In the genomic region with DNA sequence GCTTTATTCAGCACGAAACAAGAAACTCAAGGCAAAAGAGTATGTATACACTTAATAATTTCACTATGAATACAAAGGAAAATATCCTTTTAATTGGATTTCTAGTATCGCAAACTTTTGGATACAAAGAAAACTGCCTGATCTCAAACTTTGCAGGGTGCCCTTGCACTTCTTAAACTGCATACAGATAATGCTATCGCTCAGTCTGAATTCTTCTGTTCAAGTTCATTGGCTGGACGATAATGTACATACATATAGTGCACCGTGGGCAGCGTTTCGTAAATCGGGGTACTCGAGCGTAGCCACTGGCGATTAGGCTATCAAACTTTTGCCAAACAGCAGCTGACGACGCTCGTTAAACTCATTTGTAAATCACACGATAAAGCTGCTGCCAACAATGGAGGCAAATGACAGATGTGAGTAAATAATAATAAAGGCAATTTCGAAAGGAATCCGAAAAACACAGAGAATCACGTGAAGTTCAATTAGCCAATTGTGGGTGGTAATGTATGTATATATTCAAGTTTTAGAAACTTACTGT, we compare ENCODE assay signal across 5 fruit fly cellular contexts.
TF ChIP-seq lines count a peak whose summit lies in the region.

No protein-coding gene starts in this region.

- TF ChIP-seq CTCF in whole organism, embryonic (GFP tag; optimal IDR thresholded peaks at IDR 0.05; lab: Kevin White, UChicago), result no peak

TF ChIP-seq in whole organism, adult, 20 proteins besides CTCF, POLR2A, EP300 and RAD21:
- TF ChIP-seq cic (GFP tag; optimal IDR thresholded peaks at IDR 0.05; lab: Kevin White, UChicago), result peak; percentile 64
- TF ChIP-seq CG12768 (GFP tag; optimal IDR thresholded peaks at IDR 0.05; lab: Kevin White, UChicago), result peak; percentile 32
- no peak for TF ChIP-seq cnc (optimal IDR thresholded peaks at IDR 0.05; lab: Kevin White, UChicago)

TF ChIP-seq in whole organism, embryonic, 481 proteins besides CTCF, POLR2A, EP300 and RAD21:
- peak; percentile 57 for TF ChIP-seq exex (tag; optimal IDR thresholded peaks at IDR 0.05; lab: Kevin White, UChicago)
- TF ChIP-seq Neu2 (GFP tag; optimal IDR thresholded peaks at IDR 0.05; lab: Kevin White, UChicago; ENCODE audit: borderline replicate concordance), result no peak
- peak; percentile 4 for TF ChIP-seq sd (tag; optimal IDR thresholded peaks at IDR 0.05; lab: Kevin White, UChicago)
- TF ChIP-seq MBD-R2 (GFP tag; IDR thresholded peaks at IDR 0.05; lab: Robert Waterston, UW), result 0 out of 2 replicates have a peak, but pooled peaks have one; percentile 8
- TF ChIP-seq chinmo (GFP tag; IDR thresholded peaks at IDR 0.05; lab: Robert Waterston, UW; ENCODE audit: partially characterized antibody), result 0 out of 4 replicates have a peak, but pooled peaks have one; percentile 66

TF ChIP-seq in whole organism, prepupa, 60 proteins besides CTCF, POLR2A, EP300 and RAD21:
- TF ChIP-seq vri (GFP tag; optimal IDR thresholded peaks at IDR 0.05; lab: Kevin White, UChicago) (peak; percentile 7), svp (GFP tag; lab: Kevin White, UChicago) (peak; percentile 72), acj6 (GFP tag; optimal IDR thresholded peaks at IDR 0.05; lab: Kevin White, UChicago) (no peak), dac (GFP tag; optimal IDR thresholded peaks at IDR 0.05; lab: Kevin White, UChicago) (no peak), Sox14 (GFP tag; optimal IDR thresholded peaks at IDR 0.05; lab: Kevin White, UChicago) (peak; percentile 11), spab (GFP tag; optimal IDR thresholded peaks at IDR 0.05; lab: Kevin White, UChicago) (no peak), CG15336 (GFP tag; IDR thresholded peaks at IDR 0.05; lab: Robert Waterston, UW) (no peak), OdsH (GFP tag; optimal IDR thresholded peaks at IDR 0.05; lab: Kevin White, UChicago) (no peak)

TF ChIP-seq in whole organism, pupa, 21 proteins besides CTCF, POLR2A, EP300 and RAD21:
- TF ChIP-seq CG10348 (GFP tag; IDR thresholded peaks at IDR 0.05; lab: Robert Waterston, UW) (no peak), EcR (GFP tag; optimal IDR thresholded peaks at IDR 0.05; lab: Kevin White, UChicago) (peak; percentile 51)

TF ChIP-seq in whole organism, wandering third instar larva, 38 proteins besides CTCF, POLR2A, EP300 and RAD21:
- no peak for TF ChIP-seq Jra (GFP tag; optimal IDR thresholded peaks at IDR 0.05; lab: Kevin White, UChicago)
- no peak for TF ChIP-seq ey (GFP tag; optimal IDR thresholded peaks at IDR 0.05; lab: Kevin White, UChicago)
- no peak for TF ChIP-seq Rel (GFP tag; optimal IDR thresholded peaks at IDR 0.05; lab: Kevin White, UChicago)
- peak; percentile 92 for TF ChIP-seq Rel (tag; optimal IDR thresholded peaks at IDR 0.05; lab: Kevin White, UChicago)
- TF ChIP-seq Hr83 (GFP tag; optimal IDR thresholded peaks at IDR 0.05; lab: Kevin White, UChicago; ENCODE audit: poor library complexity, severe bottlenecking), result no peak
- peak; percentile 12 for TF ChIP-seq CrebA (GFP tag; optimal IDR thresholded peaks at IDR 0.05; lab: Kevin White, UChicago; ENCODE audit: borderline replicate concordance)
- TF ChIP-seq dmrt93B (GFP tag; optimal IDR thresholded peaks at IDR 0.05; lab: Kevin White, UChicago), result no peak
